Fruit fly (Drosophila melanogaster) whole organism, prepupa: ENCODE measurements around the gene ase.

Experiments used
- Blimp-1 ChIP-seq: fragments of 200-800 bp; sonication (Bioruptor generic); optimal IDR thresholded peaks from 3 replicates; lab custom pipeline; 2017; ENCODE audit warnings: missing biosample characterization, missing genetic modification characterization, mild to moderate bottlenecking, moderate library complexity, missing genetic modification reagents
- CG11902 ChIP-seq: fragments of 200-800 bp; sonication (Bioruptor generic); optimal IDR thresholded peaks from 3 replicates; lab custom pipeline; 2016; ENCODE audit warnings: missing biosample characterization, missing genetic modification characterization
- CG1621 ChIP-seq: fragments of 200-800 bp; sonication (Bioruptor generic); optimal IDR thresholded peaks from 3 replicates; lab custom pipeline; 2018; ENCODE audit warnings: missing biosample characterization, mild to moderate bottlenecking, missing genetic modification characterization
- CG16779 ChIP-seq: fragments of 200-800 bp; sonication (Bioruptor generic); optimal IDR thresholded peaks from 3 replicates; lab custom pipeline; 2017; ENCODE audit warnings: missing biosample characterization, mild to moderate bottlenecking, missing genetic modification characterization
- CG3032 ChIP-seq: fragments of 200-800 bp; optimal IDR thresholded peaks from 2 replicates; lab custom pipeline; 2019; ENCODE audit warnings: missing biosample characterization, mild to moderate bottlenecking, missing genetic modification characterization, moderate library complexity
- CG4318 ChIP-seq: fragments of 200-800 bp; sonication (Bioruptor generic); optimal IDR thresholded peaks from 3 replicates; lab custom pipeline; 2017; ENCODE audit warnings: missing biosample characterization, mild to moderate bottlenecking, missing genetic modification characterization
- CG6163 ChIP-seq: fragments of 200-800 bp; sonication (Bioruptor generic); IDR thresholded peaks from 3 replicates; pipeline ENCODE4 v1.3.6; 2022; ENCODE audit warnings: missing biosample characterization, missing genetic modification characterization
- CG6854 ChIP-seq: fragments of 200-800 bp; sonication (Bioruptor generic); optimal IDR thresholded peaks from 2 replicates; lab custom pipeline; 2017; ENCODE audit warnings: missing biosample characterization, mild to moderate bottlenecking, missing genetic modification characterization
- CG7368 ChIP-seq: fragments of 200-800 bp; sonication (Bioruptor generic); optimal IDR thresholded peaks from 3 replicates; lab custom pipeline; 2016; ENCODE audit warnings: missing biosample characterization, missing genetic modification characterization
- CG8119 ChIP-seq: fragments of 200-800 bp; sonication (Bioruptor generic); IDR thresholded peaks from 3 replicates; pipeline ENCODE4 v1.3.6; 2022; ENCODE audit warnings: missing biosample characterization, missing genetic modification characterization
- CG8632 ChIP-seq: fragments of 200-800 bp; sonication (Bioruptor generic); optimal IDR thresholded peaks from 3 replicates; lab custom pipeline; 2016; ENCODE audit warnings: missing biosample characterization, missing genetic modification characterization
- Eip78C ChIP-seq: fragments of 200-800 bp; sonication (Bioruptor generic); peaks from one replicate; lab custom pipeline; 2016; ENCODE audit warnings: missing biosample characterization, missing genetic modification characterization
- Ets96B ChIP-seq: fragments of 200-800 bp; optimal IDR thresholded peaks from 2 replicates; lab custom pipeline; 2019; ENCODE audit warnings: missing biosample characterization, mild to moderate bottlenecking, missing genetic modification characterization, moderate library complexity
- Hr38 ChIP-seq: sonication (Bioruptor generic); optimal IDR thresholded peaks from 2 replicates; lab custom pipeline; 2016; ENCODE audit warnings: missing biosample characterization, missing genetic modification characterization
- Hr4 ChIP-seq: fragments of 200-800 bp; sonication (Bioruptor generic); optimal IDR thresholded peaks from 3 replicates; lab custom pipeline; 2016; ENCODE audit warnings: missing biosample characterization, missing genetic modification characterization
- Lpt ChIP-seq: fragments of 200-800 bp; sonication (Bioruptor generic); optimal IDR thresholded peaks from 3 replicates; lab custom pipeline; 2016; ENCODE audit warnings: missing biosample characterization, missing genetic modification characterization
- Met ChIP-seq: fragments of 200-800 bp; sonication (Bioruptor generic); optimal IDR thresholded peaks from 3 replicates; lab custom pipeline; 2016; ENCODE audit warnings: missing biosample characterization, missing genetic modification characterization
- Sox15 ChIP-seq: fragments of 200-800 bp; sonication (Bioruptor generic); optimal IDR thresholded peaks from 3 replicates; lab custom pipeline; 2016; ENCODE audit warnings: missing biosample characterization, missing genetic modification characterization
- cyc ChIP-seq: fragments of 200-800 bp; sonication (Bioruptor generic); optimal IDR thresholded peaks from 3 replicates; lab custom pipeline; 2016; ENCODE audit warnings: missing biosample characterization, missing genetic modification characterization
- dsx ChIP-seq: fragments of 200-800 bp; optimal IDR thresholded peaks from 3 replicates; lab custom pipeline; 2019; ENCODE audit warnings: missing biosample characterization, mild to moderate bottlenecking, missing genetic modification characterization, moderate library complexity; ENCODE audit not compliant: poor library complexity, severe bottlenecking
- fd59A ChIP-seq: fragments of 200-800 bp; sonication (Bioruptor generic); optimal IDR thresholded peaks from 2 replicates; lab custom pipeline; 2017; ENCODE audit warnings: missing biosample characterization, mild to moderate bottlenecking, missing genetic modification characterization, missing genetic modification reagents
- fkh ChIP-seq: fragments of 200-800 bp; sonication (Bioruptor generic); optimal IDR thresholded peaks from 3 replicates; lab custom pipeline; 2017; ENCODE audit warnings: missing biosample characterization, mild to moderate bottlenecking, missing genetic modification characterization, moderate library complexity
- lz ChIP-seq: fragments of 200-800 bp; sonication (Bioruptor generic); optimal IDR thresholded peaks from 3 replicates; lab custom pipeline; 2016; ENCODE audit warnings: missing biosample characterization, missing genetic modification characterization
- net ChIP-seq: fragments of 200-800 bp; sonication (Bioruptor generic); optimal IDR thresholded peaks from 3 replicates; lab custom pipeline; 2016; ENCODE audit warnings: missing biosample characterization, missing genetic modification characterization
- salr ChIP-seq, 2 experiments: fragments of 200-800 bp; sonication (Bioruptor generic); optimal IDR thresholded peaks; 3 replicates each; lab custom pipeline; 2016 to 2018; ENCODE audit warnings: missing biosample characterization in 2 of 2, missing genetic modification characterization in 2 of 2, mild to moderate bottlenecking in 1 of 2
- spab ChIP-seq: fragments of 200-800 bp; sonication (Bioruptor generic); optimal IDR thresholded peaks from 2 replicates; lab custom pipeline; 2017; ENCODE audit warnings: missing biosample characterization, mild to moderate bottlenecking, missing genetic modification characterization, missing genetic modification reagents
- svp ChIP-seq: fragments of 200-800 bp; sonication (Bioruptor generic); peaks from one replicate; lab custom pipeline; 2016; ENCODE audit warnings: missing biosample characterization, missing genetic modification characterization
- topi ChIP-seq: fragments of 200-800 bp; sonication (Bioruptor generic); optimal IDR thresholded peaks from 3 replicates; lab custom pipeline; 2016; ENCODE audit warnings: missing biosample characterization, missing genetic modification characterization
- vri ChIP-seq: fragments of 200-800 bp; sonication (Bioruptor generic); optimal IDR thresholded peaks from 3 replicates; lab custom pipeline; 2016; ENCODE audit warnings: missing biosample characterization, mild to moderate bottlenecking, missing genetic modification characterization

ase gene

dm6 chrX:499589-500041 is 39.1 kb downstream of the ase start (continued):
- peak; percentile 78 for TF ChIP-seq CG8119 (GFP tag; lab: Robert Waterston, UW)
- peak; percentile 83 for TF ChIP-seq net (GFP tag; lab: Kevin White, UChicago)
- TF ChIP-seq Lpt (GFP tag; lab: Kevin White, UChicago) = peak; percentile 70
- no peak for TF ChIP-seq Met (GFP tag; lab: Kevin White, UChicago)
- TF ChIP-seq Blimp-1 (GFP tag; lab: Kevin White, UChicago) = peak; percentile 34
- TF ChIP-seq Ets96B (tag; lab: Kevin White, UChicago) = peak; percentile 72
- TF ChIP-seq CG11902 = peak; percentile 10
- TF ChIP-seq CG4318 (GFP tag; lab: Kevin White, UChicago) = peak; percentile 82
- TF ChIP-seq, all 60 proteins: peak for 49

DNA sequence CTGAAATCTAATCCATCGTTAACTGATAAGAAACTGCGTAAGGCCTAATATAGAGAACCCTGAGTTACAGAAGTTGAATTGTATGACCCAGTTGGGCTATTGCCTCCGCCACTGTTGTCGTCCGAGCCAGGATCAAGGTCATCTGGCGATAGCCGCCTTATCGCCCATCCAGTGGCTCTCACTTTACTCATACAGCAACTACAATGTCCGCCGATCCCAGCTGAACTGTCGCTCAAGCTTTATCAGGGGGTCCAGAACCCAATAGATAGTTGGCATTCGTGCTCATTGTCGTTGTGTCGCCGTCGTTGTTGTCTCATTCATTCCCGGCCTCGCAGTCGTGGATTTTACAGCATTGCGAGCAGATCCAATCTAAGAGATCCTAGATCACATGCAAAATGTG is 48.6 kb downstream of the ase start, which contains the start of gene arg:
Gene arg, plus strand, starts transcription at position 319 of the 400 bp plus-strand sequence.
- peak; percentile 55 for TF ChIP-seq dsx
- TF ChIP-seq Ets96B (tag; lab: Kevin White, UChicago) = no peak
- TF ChIP-seq CG1621 (tag; lab: Kevin White, UChicago) = no peak
- no peak for TF ChIP-seq fd59A (GFP tag; lab: Kevin White, UChicago)
- TF ChIP-seq svp (GFP tag; lab: Kevin White, UChicago) = peak; percentile 82

- TF ChIP-seq topi (GFP tag; lab: Kevin White, UChicago) (no peak), spab (GFP tag; lab: Kevin White, UChicago) (no peak), CG7368 (GFP tag; lab: Kevin White, UChicago) (no peak), CG6854 (GFP tag; lab: Kevin White, UChicago) (no peak), CG16779 (tag; lab: Kevin White, UChicago) (no peak), cyc (GFP tag; lab: Kevin White, UChicago) (no peak), CG3032 (tag; lab: Kevin White, UChicago) (no peak), Hr38 (GFP tag; lab: Kevin White, UChicago) (no peak), CG1621 (tag; lab: Kevin White, UChicago) (no peak), CG6163 (GFP tag; lab: Robert Waterston, UW) (no peak), Hr4 (no peak), Ets96B (tag; lab: Kevin White, UChicago) (no peak), net (GFP tag; lab: Kevin White, UChicago) (no peak), fkh (peak; percentile 53), svp (GFP tag; lab: Kevin White, UChicago) (peak; percentile 94), vri (GFP tag; lab: Kevin White, UChicago) (peak; percentile 55)
These were observed 50.0 kb downstream of the ase start for dm6 chrX:510528-510927.

- no peak for TF ChIP-seq CG8632
- TF ChIP-seq salr (GFP tag; optimal IDR thresholded peaks at IDR 0.05; lab: Kevin White, UChicago) = no peak
- peak; percentile 67 for TF ChIP-seq Eip78C (GFP tag; lab: Kevin White, UChicago)
- TF ChIP-seq svp (GFP tag; lab: Kevin White, UChicago) = peak; percentile 25
- TF ChIP-seq lz = no peak
- TF ChIP-seq vri (GFP tag; lab: Kevin White, UChicago) = no peak
- no peak for TF ChIP-seq Sox15
These were observed 52.0 kb downstream of the ase start for dm6 chrX:512527-512926.
